Worm (Caenorhabditis elegans) whole organism, mixed stage, embryonic: ENCODE data around the gene K05B2.4.
A peak's percentile ranks its signal among the peaks of the same experiment; 100 is the strongest.

Source experiments
- M03D4.4 ChIP-seq: sonication (generic microtip); optimal IDR thresholded peaks from 2 replicates; lab custom pipeline; 2017; ENCODE audit warnings: mild to moderate bottlenecking, missing genetic modification characterization, missing compliant biosample characterization
- bed-3 ChIP-seq: fragments of 200-800 bp; sonication (Bioruptor generic); optimal IDR thresholded peaks from 3 replicates; lab custom pipeline; 2018; ENCODE audit warnings: mild to moderate bottlenecking, missing genetic modification characterization, moderate library complexity, missing compliant biosample characterization
- blmp-1 ChIP-seq: fragments of 150-350 bp; optimal IDR thresholded peaks from 2 replicates; lab custom pipeline; 2014; ENCODE audit warnings: missing biosample characterization, missing genetic modification characterization
- ceh-39 ChIP-seq: fragments of 150-350 bp; optimal IDR thresholded peaks from 2 replicates; lab custom pipeline; 2014; ENCODE audit warnings: missing biosample characterization, missing genetic modification characterization
- ceh-43 ChIP-seq: fragments of 200-800 bp; sonication (Bioruptor generic); optimal IDR thresholded peaks from 2 replicates; lab custom pipeline; 2018; ENCODE audit warnings: mild to moderate bottlenecking, missing genetic modification characterization, moderate library complexity, missing compliant biosample characterization
- ceh-83 ChIP-seq: fragments of 200-800 bp; sonication (Bioruptor generic); optimal IDR thresholded peaks from 2 replicates; lab custom pipeline; 2018; ENCODE audit warnings: mild to moderate bottlenecking, missing genetic modification characterization, missing compliant biosample characterization
- ces-1 ChIP-seq: fragments of 150-350 bp; optimal IDR thresholded peaks from 2 replicates; lab custom pipeline; 2014; ENCODE audit warnings: missing biosample characterization, missing genetic modification reagents, missing genetic modification characterization
- cnd-1 ChIP-seq: fragments of 200-800 bp; sonication (Bioruptor generic); optimal IDR thresholded peaks from 2 replicates; lab custom pipeline; 2018; ENCODE audit warnings: mild to moderate bottlenecking, missing genetic modification characterization, missing compliant biosample characterization
- elt-1 ChIP-seq: sonication (generic microtip); optimal IDR thresholded peaks from 2 replicates; lab custom pipeline; 2017; ENCODE audit warnings: missing genetic modification characterization, mild to moderate bottlenecking, missing compliant biosample characterization, antibody characterized with exemption, moderate library complexity, borderline replicate concordance; ENCODE audit not compliant: insufficient read depth
- elt-3 ChIP-seq: fragments of 150-350 bp; optimal IDR thresholded peaks from 2 replicates; lab custom pipeline; 2014; ENCODE audit warnings: missing biosample characterization, missing genetic modification characterization
- flh-1 ChIP-seq: fragments of 200-800 bp; sonication (Bioruptor generic); optimal IDR thresholded peaks from 2 replicates; lab custom pipeline; 2018; ENCODE audit warnings: mild to moderate bottlenecking, missing genetic modification characterization, moderate library complexity, missing compliant biosample characterization
- ham-2 ChIP-seq: fragments of 200-800 bp; sonication (Bioruptor generic); optimal IDR thresholded peaks from 2 replicates; lab custom pipeline; 2018; ENCODE audit warnings: mild to moderate bottlenecking, missing genetic modification characterization, missing compliant biosample characterization
- hlh-1 ChIP-seq: fragments of 150-350 bp; optimal IDR thresholded peaks from 2 replicates; lab custom pipeline; 2014; ENCODE audit warnings: missing biosample characterization, missing genetic modification reagents, missing genetic modification characterization
- lin-13 ChIP-seq: fragments of 150-350 bp; optimal IDR thresholded peaks from 2 replicates; lab custom pipeline; 2014; ENCODE audit warnings: missing biosample characterization, missing genetic modification characterization
- lin-32 ChIP-seq: fragments of 200-800 bp; sonication (Bioruptor generic); optimal IDR thresholded peaks from 2 replicates; lab custom pipeline; 2018; ENCODE audit warnings: mild to moderate bottlenecking, missing genetic modification characterization, missing compliant biosample characterization
- lsy-2 ChIP-seq: fragments of 150-350 bp; optimal IDR thresholded peaks from 2 replicates; lab custom pipeline; 2014; ENCODE audit warnings: missing biosample characterization, missing genetic modification characterization
- mab-5 ChIP-seq: fragments of 150-350 bp; optimal IDR thresholded peaks from 2 replicates; lab custom pipeline; 2014; ENCODE audit warnings: missing biosample characterization, missing genetic modification characterization
- mep-1 ChIP-seq: fragments of 150-350 bp; optimal IDR thresholded peaks from 2 replicates; lab custom pipeline; 2017; ENCODE audit warnings: missing biosample characterization, missing genetic modification reagents, missing genetic modification characterization, inconsistent platforms
- mls-2 ChIP-seq: sonication (generic microtip); optimal IDR thresholded peaks from 2 replicates; lab custom pipeline; 2016; ENCODE audit warnings: mild to moderate bottlenecking, missing genetic modification characterization, moderate library complexity, missing compliant biosample characterization
- nhr-12 ChIP-seq: fragments of 150-350 bp; optimal IDR thresholded peaks from 2 replicates; lab custom pipeline; 2014; ENCODE audit warnings: missing biosample characterization, missing genetic modification characterization
- nhr-2 ChIP-seq: fragments of 150-350 bp; optimal IDR thresholded peaks from 2 replicates; lab custom pipeline; 2014; ENCODE audit warnings: missing biosample characterization, missing genetic modification characterization
- nhr-237 ChIP-seq: fragments of 150-350 bp; optimal IDR thresholded peaks from 2 replicates; lab custom pipeline; 2014; ENCODE audit warnings: missing biosample characterization, missing genetic modification characterization
- nhr-28 ChIP-seq: fragments of 150-350 bp; optimal IDR thresholded peaks from 2 replicates; lab custom pipeline; 2014; ENCODE audit warnings: missing biosample characterization, missing genetic modification characterization
- nhr-76 ChIP-seq: sonication (generic microtip); optimal IDR thresholded peaks from 2 replicates; lab custom pipeline; 2017; ENCODE audit warnings: missing biosample characterization, missing genetic modification characterization
- pha-4 ChIP-seq: fragments of 150-350 bp; optimal IDR thresholded peaks from 2 replicates; lab custom pipeline; 2018; ENCODE audit warnings: missing biosample characterization, missing genetic modification reagents, missing genetic modification characterization
- sem-2 ChIP-seq: fragments of 200-800 bp; sonication (Bioruptor generic); optimal IDR thresholded peaks from 2 replicates; lab custom pipeline; 2018; ENCODE audit warnings: mild to moderate bottlenecking, missing genetic modification characterization, missing compliant biosample characterization
- snpc-4 ChIP-seq: fragments of 150-350 bp; optimal IDR thresholded peaks from 2 replicates; lab custom pipeline; 2014; ENCODE audit warnings: missing biosample characterization, missing genetic modification characterization
- sptf-1 ChIP-seq: sonication (generic microtip); optimal IDR thresholded peaks from 2 replicates; lab custom pipeline; 2017; ENCODE audit warnings: mild to moderate bottlenecking, missing genetic modification characterization, moderate library complexity, missing compliant biosample characterization
- tbx-8 ChIP-seq: fragments of 200-800 bp; sonication (Bioruptor generic); optimal IDR thresholded peaks from 2 replicates; lab custom pipeline; 2018; ENCODE audit warnings: mild to moderate bottlenecking, missing genetic modification characterization, moderate library complexity, missing compliant biosample characterization
- unc-120 ChIP-seq: sonication (generic microtip); optimal IDR thresholded peaks from 2 replicates; lab custom pipeline; 2017; ENCODE audit warnings: missing genetic modification characterization, missing compliant biosample characterization; ENCODE audit not compliant: poor library complexity, severe bottlenecking
- unc-39 ChIP-seq: fragments of 150-350 bp; optimal IDR thresholded peaks from 2 replicates; lab custom pipeline; 2014; ENCODE audit warnings: missing biosample characterization, missing genetic modification characterization
- unc-62 ChIP-seq: fragments of 150-350 bp; optimal IDR thresholded peaks from 2 replicates; lab custom pipeline; 2014; ENCODE audit warnings: missing biosample characterization, missing genetic modification reagents, missing genetic modification characterization
- zip-8 ChIP-seq: fragments of 150-350 bp; optimal IDR thresholded peaks from 2 replicates; lab custom pipeline; 2014; ENCODE audit warnings: missing biosample characterization, missing genetic modification characterization
- ztf-11 ChIP-seq: fragments of 150-350 bp; optimal IDR thresholded peaks from 2 replicates; lab custom pipeline; 2014; ENCODE audit warnings: missing biosample characterization, missing genetic modification characterization

K05B2.4 gene

ce11 chrX:4885651-4886050 lies 35.1 kb downstream of the K05B2.4 start, which contains the start of gene arrd-23:
TSS of gene arrd-23 (plus strand) at chrX:4885951.
- TF ChIP-seq unc-120 (tag; lab: Kevin White, UChicago) (no peak), lin-32 (GFP tag; lab: Kevin White, UChicago) (no peak), snpc-4 (no peak), unc-62 (GFP tag; lab: Kevin White, UChicago) (no peak), bed-3 (GFP tag; lab: Kevin White, UChicago) (no peak), elt-3 (tag; lab: Kevin White, UChicago) (no peak), blmp-1 (tag; lab: Kevin White, UChicago) (no peak)

- TF ChIP-seq nhr-2 (tag; lab: Kevin White, UChicago), result peak; percentile 30
- TF ChIP-seq blmp-1 (tag; lab: Kevin White, UChicago), result no peak
- no peak for TF ChIP-seq flh-1
- TF ChIP-seq ham-2 (GFP tag; lab: Kevin White, UChicago), result no peak
- TF ChIP-seq ces-1 (GFP tag; lab: Kevin White, UChicago), result peak; percentile 17
- no peak for TF ChIP-seq nhr-237 (tag; lab: Kevin White, UChicago)
- TF ChIP-seq mab-5 (tag; lab: Kevin White, UChicago), result no peak
- TF ChIP-seq zip-8 (tag; lab: Kevin White, UChicago), result no peak
- no peak for TF ChIP-seq lsy-2 (tag; lab: Kevin White, UChicago)
- no peak for TF ChIP-seq lin-13 (tag; lab: Kevin White, UChicago)
- TF ChIP-seq mep-1 (tag; lab: Kevin White, UChicago), result no peak
- peak; percentile 0 for TF ChIP-seq sptf-1
- no peak for TF ChIP-seq ceh-39 (tag; lab: Kevin White, UChicago)
- no peak for TF ChIP-seq nhr-76 (tag; lab: Kevin White, UChicago)
- no peak for TF ChIP-seq snpc-4
- TF ChIP-seq unc-39 (tag; lab: Kevin White, UChicago), result no peak
- TF ChIP-seq nhr-12 (tag; lab: Kevin White, UChicago), result no peak
- no peak for TF ChIP-seq hlh-1 (tag; lab: Kevin White, UChicago)
- TF ChIP-seq cnd-1 (tag; lab: Kevin White, UChicago), result no peak
- TF ChIP-seq tbx-8 (GFP tag; lab: Kevin White, UChicago), result no peak
- no peak for TF ChIP-seq M03D4.4
- TF ChIP-seq bed-3 (GFP tag; lab: Kevin White, UChicago), result no peak
- no peak for TF ChIP-seq ceh-83 (GFP tag; lab: Kevin White, UChicago)
- TF ChIP-seq ceh-43 (GFP tag; lab: Kevin White, UChicago), result no peak
- TF ChIP-seq unc-62 (GFP tag; lab: Kevin White, UChicago), result no peak
- no peak for TF ChIP-seq unc-120 (tag; lab: Kevin White, UChicago)
- no peak for TF ChIP-seq elt-1 (tag; lab: Kevin White, UChicago)
- no peak for TF ChIP-seq pha-4 (tag; lab: Kevin White, UChicago)
- no peak for TF ChIP-seq elt-3 (tag; lab: Kevin White, UChicago)
- no peak for TF ChIP-seq lin-32 (GFP tag; lab: Kevin White, UChicago)
- TF ChIP-seq nhr-28 (tag; lab: Kevin White, UChicago), result no peak
- TF ChIP-seq sem-2 (GFP tag; lab: Kevin White, UChicago), result no peak
- peak; percentile 41 for TF ChIP-seq mls-2 (tag; lab: Kevin White, UChicago)
- TF ChIP-seq ztf-11 (tag; lab: Kevin White, UChicago), result no peak
Measured at ce11 chrX:4881310-4881709, 39.5 kb downstream of the K05B2.4 start.

ce11 chrX:4879998-4880397 lies 40.8 kb downstream of the K05B2.4 start:
- TF ChIP-seq nhr-237 (tag; lab: Kevin White, UChicago) (no peak), nhr-2 (tag; lab: Kevin White, UChicago) (no peak), pha-4 (tag; lab: Kevin White, UChicago) (no peak), mep-1 (tag; lab: Kevin White, UChicago) (no peak), lsy-2 (tag; lab: Kevin White, UChicago) (no peak), blmp-1 (tag; lab: Kevin White, UChicago) (no peak), ztf-11 (tag; lab: Kevin White, UChicago) (no peak), sptf-1 (no peak), sem-2 (GFP tag; lab: Kevin White, UChicago) (no peak), zip-8 (tag; lab: Kevin White, UChicago) (no peak)
